Worm (Caenorhabditis elegans) whole organism, midembryonic: ENCODE results near the gene ckc-1.

Source experiments
- cog-1 ChIP-seq: sonication (generic microtip); optimal IDR thresholded peaks from 2 replicates; lab custom pipeline; 2016; ENCODE audit warnings: missing genetic modification characterization, missing compliant biosample characterization
- flt-1 ChIP-seq: fragments of 200-800 bp; sonication (Bioruptor generic); IDR thresholded peaks from 2 replicates; pipeline ENCODE4 v1.3.6; 2022; ENCODE audit warnings: missing genetic modification characterization, missing compliant biosample characterization
- med-1 ChIP-seq: sonication (generic microtip); optimal IDR thresholded peaks from 2 replicates; lab custom pipeline; 2017; ENCODE audit warnings: missing genetic modification characterization, mild to moderate bottlenecking, missing compliant biosample characterization, antibody characterized with exemption, missing genetic modification reagents; ENCODE audit not compliant: insufficient read depth
- ref-1 ChIP-seq: fragments of 200-800 bp; sonication (Bioruptor generic); conservative IDR thresholded peaks from 2 replicates; pipeline ENCODE4 v1.3.6; 2022; ENCODE audit warnings: missing genetic modification reagents, missing genetic modification characterization, missing compliant biosample characterization
- tab-1 ChIP-seq: fragments of 200-800 bp; sonication (Bioruptor generic); IDR thresholded peaks from 2 replicates; pipeline ENCODE4 v1.3.6; 2022; ENCODE audit warnings: missing genetic modification characterization, missing compliant biosample characterization
- ztf-23 ChIP-seq: fragments of 200-800 bp; sonication (Bioruptor generic); IDR thresholded peaks from 2 replicates; pipeline ENCODE4 v1.3.6; 2022; ENCODE audit warnings: missing genetic modification reagents, missing genetic modification characterization, missing compliant biosample characterization
- ztf-29 ChIP-seq: fragments of 200-800 bp; sonication (Bioruptor generic); IDR thresholded peaks from 2 replicates; pipeline ENCODE4 v1.3.6; 2022; ENCODE audit warnings: missing genetic modification reagents, missing genetic modification characterization, missing compliant biosample characterization

ce11 chrX:3555930-3556329 lies 20.5 kb upstream of the ckc-1 start:
- TF ChIP-seq med-1 (no peak), cog-1 (no peak), ref-1 (GFP tag; lab: Robert Waterston, UW) (no peak), ztf-23 (GFP tag; lab: Robert Waterston, UW) (no peak), tab-1 (GFP tag; lab: Robert Waterston, UW) (no peak), ztf-29 (GFP tag; lab: Robert Waterston, UW) (no peak), flt-1 (GFP tag; lab: Robert Waterston, UW) (no peak)
